Worm (Caenorhabditis elegans): ENCODE data around the gene F58H1.8.

ce11 chrV:11917186-11917585, 17.8 kb upstream of the F58H1.8 start, which contains the start of gene R31.2:
- TF ChIP-seq F49E8.2 (tag; optimal IDR thresholded peaks at IDR 0.05; ENCODE audit: insufficient read depth), result no peak
- no peak for TF ChIP-seq unc-62 (GFP tag; optimal IDR thresholded peaks at IDR 0.05)
- no peak for TF ChIP-seq snpc-4 (GFP tag; optimal IDR thresholded peaks at IDR 0.05)
- TF ChIP-seq snpc-4 (tag; optimal IDR thresholded peaks at IDR 0.05), result no peak
- TF ChIP-seq lsy-27 (tag; optimal IDR thresholded peaks at IDR 0.05; ENCODE audit: borderline replicate concordance, insufficient read depth), result no peak
- no peak for TF ChIP-seq sea-2 (GFP tag; IDR thresholded peaks at IDR 0.05)
- TF ChIP-seq ama-1 (optimal IDR thresholded peaks at IDR 0.05), result no peak
- TF ChIP-seq ama-1 (GFP tag; optimal IDR thresholded peaks at IDR 0.05), result no peak
- no peak for TF ChIP-seq gei-17 (GFP tag; optimal IDR thresholded peaks at IDR 0.05)
- TF ChIP-seq tbp1 (GFP tag; optimal IDR thresholded peaks at IDR 0.05), result no peak
- peak; percentile 48 for TF ChIP-seq efl-1 (GFP tag; optimal IDR thresholded peaks at IDR 0.05)
- no peak for TF ChIP-seq aptf-3 (GFP tag; IDR thresholded peaks at IDR 0.05)
